Worm (Caenorhabditis elegans): Measurements from ENCODE around the gene zmp-1.
A peak's percentile ranks its signal among the peaks of the same experiment; 100 is the strongest.

Gene zmp-1

DNA sequence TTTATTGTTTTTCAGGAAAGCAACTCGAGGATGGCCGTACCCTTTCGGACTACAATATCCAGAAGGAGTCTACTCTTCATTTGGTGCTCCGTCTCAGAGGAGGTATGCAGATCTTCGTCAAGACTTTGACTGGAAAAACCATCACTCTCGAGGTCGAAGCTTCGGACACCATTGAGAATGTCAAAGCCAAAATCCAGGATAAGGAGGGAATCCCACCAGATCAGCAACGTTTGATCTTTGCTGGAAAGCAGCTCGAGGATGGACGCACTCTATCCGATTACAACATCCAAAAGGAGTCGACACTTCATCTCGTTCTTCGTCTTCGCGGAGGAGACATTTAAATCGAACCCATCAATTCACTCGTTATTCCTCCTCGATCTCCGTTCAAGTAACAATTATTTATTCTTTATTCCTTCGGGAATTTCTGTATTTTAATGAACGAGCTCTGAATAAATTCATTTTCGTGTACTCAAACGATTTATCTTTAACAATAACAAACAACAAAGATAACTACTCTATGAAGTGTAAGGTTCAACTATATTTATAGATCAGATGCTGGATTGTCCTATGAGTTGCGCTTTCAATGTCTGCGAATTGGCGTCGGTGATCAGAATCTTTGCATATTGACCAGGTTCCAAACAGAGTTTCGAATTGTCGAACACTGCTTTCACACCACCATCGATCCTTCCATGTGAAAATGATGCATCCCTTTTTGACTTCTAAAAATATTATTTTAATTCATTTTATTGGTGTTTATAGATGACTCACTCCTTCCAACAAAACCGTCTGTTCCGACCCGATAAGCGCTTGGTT is 10.8 kb upstream of the zmp-1 start (continued):
- TF ChIP-seq Y67H2A.10 (GFP tag; conservative IDR thresholded peaks at IDR 0.05): no peak

DNA sequence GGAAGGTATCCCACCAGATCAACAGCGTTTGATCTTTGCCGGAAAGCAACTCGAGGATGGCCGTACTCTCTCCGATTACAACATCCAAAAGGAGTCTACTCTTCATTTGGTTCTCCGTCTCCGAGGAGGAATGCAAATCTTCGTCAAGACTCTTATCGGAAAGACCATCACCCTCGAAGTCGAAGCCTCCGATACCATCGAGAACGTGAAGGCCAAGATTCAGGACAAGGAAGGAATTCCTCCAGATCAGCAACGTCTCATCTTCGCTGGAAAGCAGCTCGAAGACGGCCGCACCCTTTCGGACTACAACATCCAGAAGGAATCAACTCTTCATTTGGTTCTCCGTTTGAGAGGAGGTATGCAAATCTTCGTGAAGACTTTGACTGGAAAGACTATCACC is 9.4 kb upstream of the zmp-1 start:
- TF ChIP-seq C17E4.6 (GFP tag; IDR thresholded peaks at IDR 0.05) (no peak), ztf-3 (GFP tag; optimal IDR thresholded peaks at IDR 0.05) (no peak), lin-54 (GFP tag; optimal IDR thresholded peaks at IDR 0.05) (no peak), let-607 (tag; optimal IDR thresholded peaks at IDR 0.05) (no peak), madf-8 (GFP tag; conservative IDR thresholded peaks at IDR 0.05) (no peak), hmg-20 (GFP tag; IDR thresholded peaks at IDR 0.05) (no peak), lin-40 (tag; optimal IDR thresholded peaks at IDR 0.05) (no peak), Y67H2A.10 (GFP tag; conservative IDR thresholded peaks at IDR 0.05) (no peak), dox-1 (GFP tag; IDR thresholded peaks at IDR 0.05) (peak; percentile 34), zfh-2 (GFP tag; conservative IDR thresholded peaks at IDR 0.05) (no peak), attf-3 (GFP tag; conservative IDR thresholded peaks at IDR 0.05) (no peak), zim-3 (tag; optimal IDR thresholded peaks at IDR 0.05) (no peak), aptf-2 (GFP tag; conservative IDR thresholded peaks at IDR 0.05) (no peak), ceh-40 (GFP tag; IDR thresholded peaks at IDR 0.05) (peak; percentile 49; the same call in 1 of the 2 replicates), madf-6 (GFP tag; IDR thresholded peaks at IDR 0.05) (no peak), K12H6.12 (tag; optimal IDR thresholded peaks at IDR 0.05) (no peak), lsl-1 (GFP tag; optimal IDR thresholded peaks at IDR 0.05) (no peak), egl-18 (GFP tag; IDR thresholded peaks at IDR 0.05) (no peak), ztf-18 (tag; optimal IDR thresholded peaks at IDR 0.05) (no peak), nhr-27 (tag; optimal IDR thresholded peaks at IDR 0.05) (no peak), rcor-1 (GFP tag; IDR thresholded peaks at IDR 0.05) (peak; percentile 21; the same call in 1 of the 2 replicates), attf-5 (GFP tag; optimal IDR thresholded peaks at IDR 0.05) (no peak), let-526 (GFP tag; IDR thresholded peaks at IDR 0.05) (0 out of 2 replicates have a peak, but pooled peaks have one; percentile 11), lin-35 (GFP tag; optimal IDR thresholded peaks at IDR 0.05) (peak in 1 of 3 experiments; percentile 51), dpl-1 (GFP tag; optimal IDR thresholded peaks at IDR 0.05) (no peak), aptf-3 (GFP tag; IDR thresholded peaks at IDR 0.05) (no peak), him-1 (tag; optimal IDR thresholded peaks at IDR 0.05) (no peak), ztf-22 (GFP tag; optimal IDR thresholded peaks at IDR 0.05) (no peak), T26A5.8 (tag; optimal IDR thresholded peaks at IDR 0.05) (no peak), B0336.3 (GFP tag; IDR thresholded peaks at IDR 0.05) (no peak)

DNA sequence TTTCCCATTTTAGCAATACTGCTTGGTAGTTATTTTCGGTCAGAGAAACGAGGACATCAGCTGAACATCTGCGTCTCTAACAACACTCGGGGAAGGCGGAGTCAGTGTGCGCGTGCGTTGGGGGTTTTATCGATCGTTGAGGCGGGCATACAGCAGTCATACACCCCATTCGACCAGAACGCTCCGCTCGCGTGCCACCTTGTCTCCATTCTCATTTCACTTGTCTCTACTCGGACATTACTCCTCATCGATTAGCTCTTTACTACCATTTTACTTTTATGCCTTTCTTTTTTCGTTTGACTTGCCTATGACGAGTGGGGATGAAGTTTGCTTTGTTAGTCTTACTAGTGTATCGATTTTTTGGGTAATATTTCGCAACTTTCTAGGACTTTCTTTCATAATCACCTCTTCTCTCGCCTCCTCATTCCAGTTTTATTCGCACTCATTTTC is 7.8 kb upstream of the zmp-1 start:
- TF ChIP-seq T07F8.4 (tag; optimal IDR thresholded peaks at IDR 0.05) (peak; percentile 13), Y67H2A.10 (GFP tag; conservative IDR thresholded peaks at IDR 0.05) (no peak), snpc-3.4 (tag; optimal IDR thresholded peaks at IDR 0.05) (no peak), lin-26 (GFP tag; IDR thresholded peaks at IDR 0.05) (0 out of 2 replicates have a peak, but pooled peaks have one; percentile 60), K11D2.4 (GFP tag; IDR thresholded peaks at IDR 0.05) (no peak), hsf-1 (GFP tag; IDR thresholded peaks at IDR 0.05) (peak; percentile 51), dpl-1 (GFP tag; optimal IDR thresholded peaks at IDR 0.05) (no peak), ztf-26 (tag; optimal IDR thresholded peaks at IDR 0.05) (peak; percentile 26), tlf-1 (GFP tag; optimal IDR thresholded peaks at IDR 0.05) (peak; percentile 47), akir-1 (GFP tag; optimal IDR thresholded peaks at IDR 0.05) (no peak), attf-5 (GFP tag; optimal IDR thresholded peaks at IDR 0.05) (peak; percentile 66), nfya-2 (GFP tag; IDR thresholded peaks at IDR 0.05) (no peak), K12H6.12 (tag; optimal IDR thresholded peaks at IDR 0.05) (peak; percentile 41), nfyb-1 (GFP tag; IDR thresholded peaks at IDR 0.05) (peak; percentile 50; the same call in 1 of the 2 replicates), repo-1 (tag; optimal IDR thresholded peaks at IDR 0.05) (no peak), unc-130 (GFP tag; optimal IDR thresholded peaks at IDR 0.05) (no peak), F10E7.11 (tag; optimal IDR thresholded peaks at IDR 0.05) (no peak), hmg-20 (GFP tag; IDR thresholded peaks at IDR 0.05) (no peak), Y95B8A.8 (GFP tag; IDR thresholded peaks at IDR 0.05) (0 out of 2 replicates have a peak, but pooled peaks have one; percentile 63), somi-1 (GFP tag; optimal IDR thresholded peaks at IDR 0.05) (peak; percentile 41)

Data from whole organism, young adult.